Fruit fly (Drosophila melanogaster): ENCODE data around the gene amd.

Gene amd

DNA sequence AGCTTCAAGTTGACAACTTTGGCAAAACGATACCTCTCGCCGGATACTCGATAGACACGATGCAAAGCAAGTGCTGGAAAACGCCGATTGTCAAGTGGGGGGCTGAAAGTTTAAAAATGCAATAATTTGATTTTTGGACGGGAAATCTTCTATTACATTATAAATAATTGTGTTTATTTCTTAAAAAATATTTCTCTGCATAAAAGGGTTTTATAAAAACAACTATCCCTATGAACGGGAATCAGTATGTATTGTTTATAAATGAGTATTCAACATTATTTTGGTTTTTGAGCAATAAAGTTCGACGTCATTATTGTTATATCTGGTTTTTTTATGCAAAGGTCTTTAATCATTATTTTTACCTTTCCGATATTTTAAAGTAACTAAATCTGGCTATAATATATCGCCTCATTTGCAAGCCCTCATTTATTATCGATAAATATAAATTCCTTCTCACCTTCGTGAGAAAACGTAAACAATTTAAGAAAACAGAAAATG lies 22.0 kb downstream of the amd start, which contains the start of the genes AsnRS and DCTN6-p27 (continued):
- peak; percentile 75; the same call in 2 of the 3 replicates for TF ChIP-seq knrl (GFP tag; IDR thresholded peaks at IDR 0.05; ENCODE audit: partially characterized antibody)
- no peak for TF ChIP-seq usp (GFP tag; optimal IDR thresholded peaks at IDR 0.05)
- TF ChIP-seq CG1233 (GFP tag; optimal IDR thresholded peaks at IDR 0.05): peak; percentile 48
- TF ChIP-seq Vsx1 (GFP tag; optimal IDR thresholded peaks at IDR 0.05): no peak
- 0 out of 2 replicates have a peak, but pooled peaks have one; percentile 6 for TF ChIP-seq Poxn (GFP tag; IDR thresholded peaks at IDR 0.05)
- peak; percentile 64; the same call in 2 of the 3 replicates for TF ChIP-seq ase (GFP tag; IDR thresholded peaks at IDR 0.05)
- no peak for TF ChIP-seq eve (GFP tag; optimal IDR thresholded peaks at IDR 0.05)
- TF ChIP-seq CG5245 (GFP tag; optimal IDR thresholded peaks at IDR 0.05): peak; percentile 52
- peak in 1 of 2 experiments; percentile 78 for TF ChIP-seq insv (GFP tag; optimal IDR thresholded peaks at IDR 0.05)
- peak; percentile 36 for TF ChIP-seq CG12942 (GFP tag; optimal IDR thresholded peaks at IDR 0.05)
- TF ChIP-seq tll (GFP tag; optimal IDR thresholded peaks at IDR 0.05): no peak
- TF ChIP-seq Ssrp (tag; optimal IDR thresholded peaks at IDR 0.05): peak; percentile 54
- peak; percentile 49; the same call in 1 of the 2 replicates for TF ChIP-seq E2f1 (GFP tag; IDR thresholded peaks at IDR 0.05)
- TF ChIP-seq NfI (GFP tag; optimal IDR thresholded peaks at IDR 0.05): peak; percentile 79
- TF ChIP-seq TFAM (GFP tag; optimal IDR thresholded peaks at IDR 0.05): no peak
- TF ChIP-seq Ets65A (GFP tag): peak; percentile 81
- peak; percentile 59 for TF ChIP-seq Mad (GFP tag; optimal IDR thresholded peaks at IDR 0.05)
- peak; percentile 73 for TF ChIP-seq inv (GFP tag; IDR thresholded peaks at IDR 0.05; ENCODE audit: partially characterized antibody)
- TF ChIP-seq unpg (GFP tag; optimal IDR thresholded peaks at IDR 0.05): peak; percentile 66
- TF ChIP-seq CG1792 (GFP tag; optimal IDR thresholded peaks at IDR 0.05): no peak
- no peak for TF ChIP-seq pb (GFP tag; optimal IDR thresholded peaks at IDR 0.05)
- no peak for TF ChIP-seq HLHmδ (GFP tag; optimal IDR thresholded peaks at IDR 0.05)
- no peak for TF ChIP-seq chm (GFP tag; IDR thresholded peaks at IDR 0.05)
- no peak for TF ChIP-seq ab (GFP tag; optimal IDR thresholded peaks at IDR 0.05)
- 0 out of 2 replicates have a peak, but pooled peaks have one; percentile 35 for TF ChIP-seq HLH3B (GFP tag; IDR thresholded peaks at IDR 0.05)
- no peak; the same call in 1 of the 2 replicates for TF ChIP-seq Awh (GFP tag; IDR thresholded peaks at IDR 0.05)
- peak; percentile 70 for TF ChIP-seq zfh1 (GFP tag; IDR thresholded peaks at IDR 0.05)
- TF ChIP-seq CG9437 (GFP tag; optimal IDR thresholded peaks at IDR 0.05): peak; percentile 67
- TF ChIP-seq CG7357 (GFP tag; IDR thresholded peaks at IDR 0.05): 0 out of 3 replicates have a peak, but pooled peaks have one; percentile 15
- peak; percentile 15 for TF ChIP-seq pnt (GFP tag; optimal IDR thresholded peaks at IDR 0.05)
- peak; percentile 67 for TF ChIP-seq bcd (GFP tag; optimal IDR thresholded peaks at IDR 0.05)
- peak; percentile 63 for TF ChIP-seq caup (GFP tag; optimal IDR thresholded peaks at IDR 0.05; ENCODE audit: severe bottlenecking)
- peak; percentile 75 for TF ChIP-seq CoRest (tag; optimal IDR thresholded peaks at IDR 0.05)
- TF ChIP-seq trh (GFP tag; optimal IDR thresholded peaks at IDR 0.05): peak; percentile 40
- TF ChIP-seq gcm (GFP tag; optimal IDR thresholded peaks at IDR 0.05): no peak
- TF ChIP-seq dmrt11E (tag; optimal IDR thresholded peaks at IDR 0.05): peak; percentile 59
- no peak for TF ChIP-seq HmgD (GFP tag; optimal IDR thresholded peaks at IDR 0.05)
- peak; percentile 48 for TF ChIP-seq Oli (tag; optimal IDR thresholded peaks at IDR 0.05)
- no peak for TF ChIP-seq cas (GFP tag; IDR thresholded peaks at IDR 0.05)
- peak; percentile 64 for TF ChIP-seq CG8924 (tag; optimal IDR thresholded peaks at IDR 0.05)
- no peak for TF ChIP-seq oc (tag; optimal IDR thresholded peaks at IDR 0.05)
- TF ChIP-seq pros (GFP tag; optimal IDR thresholded peaks at IDR 0.05): no peak
- no peak for TF ChIP-seq C15 (GFP tag; IDR thresholded peaks at IDR 0.05)
- TF ChIP-seq psq (GFP tag; optimal IDR thresholded peaks at IDR 0.05): peak; percentile 46
- no peak for TF ChIP-seq cad (GFP tag; optimal IDR thresholded peaks at IDR 0.05)
- TF ChIP-seq CG1024 (GFP tag; IDR thresholded peaks at IDR 0.05): no peak
- peak; percentile 25 for TF ChIP-seq CG12299 (tag; optimal IDR thresholded peaks at IDR 0.05)
- peak; percentile 79 for TF ChIP-seq zfh2 (GFP tag; optimal IDR thresholded peaks at IDR 0.05)
- TF ChIP-seq CG8359 (GFP tag; optimal IDR thresholded peaks at IDR 0.05; ENCODE audit: borderline replicate concordance): no peak
- TF ChIP-seq CG7271 (tag; optimal IDR thresholded peaks at IDR 0.05): no peak
